Worm (Caenorhabditis elegans) whole organism, mixed stage, embryonic: ENCODE measurements around the gene F54F7.3.

Experiments
- ceh-39 ChIP-seq: fragments of 150-350 bp; optimal IDR thresholded peaks from 2 replicates; lab custom pipeline; 2014; ENCODE audit warnings: missing biosample characterization, missing genetic modification characterization
- cnd-1 ChIP-seq: fragments of 200-800 bp; sonication (Bioruptor generic); optimal IDR thresholded peaks from 2 replicates; lab custom pipeline; 2018; ENCODE audit warnings: mild to moderate bottlenecking, missing genetic modification characterization, missing compliant biosample characterization
- elt-1 ChIP-seq: sonication (generic microtip); optimal IDR thresholded peaks from 2 replicates; lab custom pipeline; 2017; ENCODE audit warnings: missing genetic modification characterization, mild to moderate bottlenecking, missing compliant biosample characterization, antibody characterized with exemption, moderate library complexity, borderline replicate concordance; ENCODE audit not compliant: insufficient read depth
- elt-3 ChIP-seq: fragments of 150-350 bp; optimal IDR thresholded peaks from 2 replicates; lab custom pipeline; 2014; ENCODE audit warnings: missing biosample characterization, missing genetic modification characterization
- lin-13 ChIP-seq: fragments of 150-350 bp; optimal IDR thresholded peaks from 2 replicates; lab custom pipeline; 2014; ENCODE audit warnings: missing biosample characterization, missing genetic modification characterization
- nhr-2 ChIP-seq: fragments of 150-350 bp; optimal IDR thresholded peaks from 2 replicates; lab custom pipeline; 2014; ENCODE audit warnings: missing biosample characterization, missing genetic modification characterization
- nhr-76 ChIP-seq: sonication (generic microtip); optimal IDR thresholded peaks from 2 replicates; lab custom pipeline; 2017; ENCODE audit warnings: missing biosample characterization, missing genetic modification characterization
- unc-39 ChIP-seq: fragments of 150-350 bp; optimal IDR thresholded peaks from 2 replicates; lab custom pipeline; 2014; ENCODE audit warnings: missing biosample characterization, missing genetic modification characterization

- TF ChIP-seq elt-3 (tag; lab: Kevin White, UChicago) = no peak
- TF ChIP-seq nhr-2 (tag; lab: Kevin White, UChicago) = no peak
- TF ChIP-seq ceh-39 (tag; lab: Kevin White, UChicago) = no peak
- no peak for TF ChIP-seq elt-1 (tag; lab: Kevin White, UChicago)
- TF ChIP-seq unc-39 = no peak
- no peak for TF ChIP-seq cnd-1 (tag; lab: Kevin White, UChicago)
- TF ChIP-seq nhr-76 (tag; lab: Kevin White, UChicago) = no peak
- no peak for TF ChIP-seq lin-13 (tag; lab: Kevin White, UChicago)
These were observed 20.4 kb upstream of the F54F7.3 start for ce11 chrX:11870393-11870792.
